Fruit fly (Drosophila melanogaster): ENCODE results near the gene CG32079.

The CG32079 gene

dm6 chr3L:11010410-11010827 is 14.9 kb upstream of the CG32079 start (continued):
- peak; percentile 74 for TF ChIP-seq dsx (GFP tag; optimal IDR thresholded peaks at IDR 0.05; ENCODE audit: poor library complexity, severe bottlenecking)
- peak; percentile 93 for TF ChIP-seq CG1621 (tag; optimal IDR thresholded peaks at IDR 0.05)
- peak; percentile 95 for TF ChIP-seq CG6854 (GFP tag; optimal IDR thresholded peaks at IDR 0.05)
- TF ChIP-seq svp (GFP tag), result peak; percentile 84
- peak; percentile 49 for TF ChIP-seq CG4318 (GFP tag; optimal IDR thresholded peaks at IDR 0.05)
- TF ChIP-seq CG32006 (GFP tag; optimal IDR thresholded peaks at IDR 0.05), result peak; percentile 87
- peak; percentile 89 for TF ChIP-seq CG3032 (tag; optimal IDR thresholded peaks at IDR 0.05)
- TF ChIP-seq CG6808 (GFP tag; optimal IDR thresholded peaks at IDR 0.05), result peak; percentile 92
- peak; percentile 99 for TF ChIP-seq CG6163 (GFP tag; IDR thresholded peaks at IDR 0.05)
- peak; percentile 90 for TF ChIP-seq CG6276 (GFP tag; optimal IDR thresholded peaks at IDR 0.05)
- peak; percentile 63 for TF ChIP-seq esn (GFP tag; optimal IDR thresholded peaks at IDR 0.05)
- no peak for TF ChIP-seq Sox15 (GFP tag; optimal IDR thresholded peaks at IDR 0.05)
- TF ChIP-seq Ets21C (GFP tag; optimal IDR thresholded peaks at IDR 0.05), result peak; percentile 29
- peak; percentile 41 for TF ChIP-seq Blimp-1 (GFP tag; optimal IDR thresholded peaks at IDR 0.05)
- peak; percentile 79 for TF ChIP-seq Sox14 (GFP tag; optimal IDR thresholded peaks at IDR 0.05)
- TF ChIP-seq vri (GFP tag; optimal IDR thresholded peaks at IDR 0.05), result peak; percentile 80
- TF ChIP-seq Sox102F (GFP tag; optimal IDR thresholded peaks at IDR 0.05), result peak; percentile 79
- TF ChIP-seq Lpt (GFP tag; optimal IDR thresholded peaks at IDR 0.05), result peak; percentile 96
- TF ChIP-seq lz (GFP tag; optimal IDR thresholded peaks at IDR 0.05), result peak; percentile 46
- TF ChIP-seq Hr4 (GFP tag; optimal IDR thresholded peaks at IDR 0.05), result peak; percentile 60
- peak; percentile 84 for TF ChIP-seq CG11762 (GFP tag; optimal IDR thresholded peaks at IDR 0.05; ENCODE audit: insufficient read depth)
- no peak for TF ChIP-seq CG31627 (GFP tag; optimal IDR thresholded peaks at IDR 0.05)
- TF ChIP-seq CG10631 (GFP tag; optimal IDR thresholded peaks at IDR 0.05), result peak; percentile 71
- TF ChIP-seq dac (GFP tag; optimal IDR thresholded peaks at IDR 0.05), result peak; percentile 90
- TF ChIP-seq CG8632 (GFP tag; optimal IDR thresholded peaks at IDR 0.05), result peak; percentile 91
- peak; percentile 88 for TF ChIP-seq CG3919 (GFP tag; optimal IDR thresholded peaks at IDR 0.05)
- TF ChIP-seq acj6 (GFP tag; optimal IDR thresholded peaks at IDR 0.05), result peak; percentile 68
- TF ChIP-seq Met (GFP tag; optimal IDR thresholded peaks at IDR 0.05), result peak; percentile 51
- TF ChIP-seq CG10669 (GFP tag; optimal IDR thresholded peaks at IDR 0.05), result peak; percentile 95
- peak; percentile 96 for TF ChIP-seq spab (GFP tag; optimal IDR thresholded peaks at IDR 0.05)
- peak; percentile 88 to 93 for TF ChIP-seq salr (GFP tag; optimal IDR thresholded peaks at IDR 0.05)
- TF ChIP-seq Eip78C (GFP tag), result peak; percentile 93
- peak; percentile 96 to 98 for TF ChIP-seq ss (GFP tag; optimal IDR thresholded peaks at IDR 0.05)
- TF ChIP-seq cyc (GFP tag; optimal IDR thresholded peaks at IDR 0.05), result peak; percentile 23
- TF ChIP-seq CG7368 (GFP tag; optimal IDR thresholded peaks at IDR 0.05), result peak; percentile 92
- peak; percentile 90 for TF ChIP-seq CG34406 (GFP tag; optimal IDR thresholded peaks at IDR 0.05)
- peak; percentile 7 for TF ChIP-seq Hr39 (GFP tag; optimal IDR thresholded peaks at IDR 0.05)
- TF ChIP-seq Eip93F (GFP tag; optimal IDR thresholded peaks at IDR 0.05), result peak; percentile 36
- peak; percentile 90 for TF ChIP-seq fd85E (GFP tag; optimal IDR thresholded peaks at IDR 0.05)

dm6 chr3L:11011610-11012202 is 13.7 kb upstream of the CG32079 start:
- TF ChIP-seq CG1621 (tag; optimal IDR thresholded peaks at IDR 0.05) (no peak), CG34406 (GFP tag; optimal IDR thresholded peaks at IDR 0.05) (no peak), eg (GFP tag; IDR thresholded peaks at IDR 0.05) (no peak)
